Worm (Caenorhabditis elegans): ENCODE data around the gene F38B6.3.

DNA sequence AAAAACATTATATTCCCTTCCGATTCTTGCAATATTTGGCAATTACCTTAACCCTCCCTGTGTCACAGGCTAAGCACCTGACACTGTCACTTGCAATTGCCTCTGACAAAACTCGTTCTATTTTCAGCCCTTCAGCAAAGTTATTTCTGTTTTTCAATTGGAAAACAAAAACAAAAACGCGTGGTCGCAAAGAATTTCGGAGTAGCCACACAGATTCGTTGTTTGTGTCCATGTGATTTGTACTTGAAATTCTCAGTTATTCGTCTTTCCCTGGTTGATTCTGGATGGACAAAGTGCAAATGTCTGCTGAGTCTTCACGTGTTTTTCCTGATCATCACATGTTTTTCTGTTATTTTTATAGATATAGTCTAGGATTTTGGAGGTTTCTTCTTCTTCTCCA, 42.1 kb downstream of the F38B6.3 start:
- TF ChIP-seq ZK546.5 (tag; optimal IDR thresholded peaks at IDR 0.05) (no peak), nhr-12 (tag; optimal IDR thresholded peaks at IDR 0.05) (no peak), egl-27 (tag; optimal IDR thresholded peaks at IDR 0.05) (no peak), alr-1 (tag; optimal IDR thresholded peaks at IDR 0.05) (no peak), ama-1 (optimal IDR thresholded peaks at IDR 0.05) (no peak), snpc-4 (tag; optimal IDR thresholded peaks at IDR 0.05) (no peak)
